Fruit fly (Drosophila melanogaster) whole organism, wandering third instar larva: ENCODE results near the gene His2Av.

Source experiments
- Abd-B ChIP-seq: fragments of >200 bp; optimal IDR thresholded peaks from 2 replicates; lab custom pipeline; 2017; ENCODE audit warnings: missing biosample characterization, missing genetic modification characterization
- CG32264 ChIP-seq: fragments of 200-800 bp; sonication (Bioruptor generic); optimal IDR thresholded peaks from 2 replicates; lab custom pipeline; 2016; ENCODE audit warnings: missing biosample characterization, missing genetic modification characterization
- CG9705 ChIP-seq: fragments of 200-800 bp; sonication (Bioruptor generic); optimal IDR thresholded peaks from 2 replicates; lab custom pipeline; 2018; ENCODE audit warnings: missing biosample characterization, mild to moderate bottlenecking, missing genetic modification characterization
- CrebA ChIP-seq: fragments of 200-800 bp; sonication (Bioruptor generic); optimal IDR thresholded peaks from 2 replicates; lab custom pipeline; 2016; ENCODE audit warnings: missing biosample characterization, mild to moderate bottlenecking, missing genetic modification characterization, borderline replicate concordance
- Dfd ChIP-seq: fragments of >200 bp; optimal IDR thresholded peaks from 2 replicates; lab custom pipeline; 2017; ENCODE audit warnings: missing biosample characterization, missing genetic modification characterization
- Dif ChIP-seq: fragments of 200-275, 200-300 bp; sonication (Bioruptor generic); optimal IDR thresholded peaks from 2 replicates; lab custom pipeline; 2018; ENCODE audit warnings: missing biosample characterization, missing genetic modification characterization; ENCODE audit not compliant: partially characterized antibody
- HLH106 ChIP-seq: fragments of 200-800 bp; optimal IDR thresholded peaks from 3 replicates; lab custom pipeline; 2019; ENCODE audit warnings: missing biosample characterization, mild to moderate bottlenecking, missing genetic modification characterization, moderate library complexity
- Hnf4 ChIP-seq: fragments of 200-800 bp; sonication (Bioruptor generic); optimal IDR thresholded peaks from 2 replicates; lab custom pipeline; 2016; ENCODE audit warnings: missing biosample characterization, mild to moderate bottlenecking, missing genetic modification characterization
- Hr83 ChIP-seq: fragments of 200-300 bp; sonication (Bioruptor generic); optimal IDR thresholded peaks from 2 replicates; lab custom pipeline; 2016; ENCODE audit warnings: missing biosample characterization, mild to moderate bottlenecking, missing genetic modification characterization, moderate library complexity; ENCODE audit not compliant: poor library complexity, severe bottlenecking
- Mio ChIP-seq: sonication (Bioruptor generic); optimal IDR thresholded peaks from 2 replicates; lab custom pipeline; 2016; ENCODE audit warnings: missing biosample characterization, missing genetic modification characterization
- Myc ChIP-seq: fragments of >200 bp; optimal IDR thresholded peaks from 2 replicates; lab custom pipeline; 2017
- N ChIP-seq: fragments of >200 bp; optimal IDR thresholded peaks from 2 replicates; lab custom pipeline; 2018; ENCODE audit warnings: missing biosample characterization, missing external identifiers, missing genetic modification characterization
- OdsH ChIP-seq: fragments of 200-800 bp; sonication (Bioruptor generic); optimal IDR thresholded peaks from 2 replicates; lab custom pipeline; 2016; ENCODE audit warnings: missing biosample characterization, mild to moderate bottlenecking, missing genetic modification characterization
- Rel ChIP-seq, 2 experiments: fragments of 200-800 bp; sonication (Bioruptor generic) in 1 of 2; optimal IDR thresholded peaks; 2 replicates in 1 of 2; 3 replicates in 1 of 2; lab custom pipeline; 2016 to 2019; ENCODE audit warnings: mild to moderate bottlenecking in 2 of 2, missing biosample characterization in 2 of 2, missing genetic modification characterization in 2 of 2, moderate library complexity in 1 of 2
- Sp1 ChIP-seq: fragments of 200-800 bp; sonication (Bioruptor generic); optimal IDR thresholded peaks from 3 replicates; lab custom pipeline; 2019; ENCODE audit warnings: missing biosample characterization, mild to moderate bottlenecking, missing genetic modification characterization, moderate library complexity
- Vsx2 ChIP-seq: fragments of 200-300, 225-300 bp; sonication (Bioruptor generic); optimal IDR thresholded peaks from 2 replicates; lab custom pipeline; 2018; ENCODE audit warnings: missing biosample characterization, missing genetic modification characterization; ENCODE audit not compliant: partially characterized antibody
- br ChIP-seq: fragments of 200-800 bp; sonication (Bioruptor generic); optimal IDR thresholded peaks from 2 replicates; lab custom pipeline; 2016; ENCODE audit warnings: missing biosample characterization, missing genetic modification characterization
- brk ChIP-seq: fragments of 200-800 bp; sonication (Bioruptor generic); optimal IDR thresholded peaks from 2 replicates; lab custom pipeline; 2016; ENCODE audit warnings: missing biosample characterization, mild to moderate bottlenecking, missing genetic modification characterization
- dmrt93B ChIP-seq: fragments of 200-800 bp; sonication (Bioruptor generic); optimal IDR thresholded peaks from 2 replicates; lab custom pipeline; 2018; ENCODE audit warnings: missing biosample characterization, mild to moderate bottlenecking, missing genetic modification characterization
- dsf ChIP-seq: sonication (Bioruptor generic); optimal IDR thresholded peaks from 2 replicates; lab custom pipeline; 2016; ENCODE audit warnings: missing biosample characterization, missing genetic modification characterization, borderline replicate concordance
- ey ChIP-seq: fragments of 200-800 bp; sonication (Bioruptor generic); optimal IDR thresholded peaks from 2 replicates; lab custom pipeline; 2016; ENCODE audit warnings: missing biosample characterization, missing genetic modification characterization
- foxo ChIP-seq, 2 experiments: fragments of 200-800 bp; sonication (Bioruptor generic); optimal IDR thresholded peaks; 2 replicates in 1 of 2; 3 replicates in 1 of 2; lab custom pipeline; 2016 to 2017; ENCODE audit warnings: missing biosample characterization in 2 of 2, missing genetic modification characterization in 2 of 2
- fru ChIP-seq: fragments of 200-800 bp; sonication (Bioruptor generic); optimal IDR thresholded peaks from 3 replicates; lab custom pipeline; 2016; ENCODE audit warnings: missing biosample characterization, mild to moderate bottlenecking, missing genetic modification characterization
- h ChIP-seq: fragments of 200-800 bp; sonication (Bioruptor generic); optimal IDR thresholded peaks from 3 replicates; lab custom pipeline; 2016; ENCODE audit warnings: missing biosample characterization, mild to moderate bottlenecking, missing genetic modification characterization
- jim ChIP-seq: fragments of 175-275, 200-325 bp; sonication (Bioruptor generic); optimal IDR thresholded peaks from 2 replicates; lab custom pipeline; 2016; ENCODE audit warnings: missing biosample characterization, mild to moderate bottlenecking, missing genetic modification characterization
- lola ChIP-seq: fragments of >200 bp; optimal IDR thresholded peaks from 2 replicates; lab custom pipeline; 2017; ENCODE audit warnings: missing biosample characterization, missing genetic modification characterization
- pan ChIP-seq: fragments of >200 bp; optimal IDR thresholded peaks from 2 replicates; lab custom pipeline; 2017
- psq ChIP-seq: fragments of 200-800 bp; sonication (Bioruptor generic); optimal IDR thresholded peaks from 3 replicates; lab custom pipeline; 2017; ENCODE audit warnings: missing biosample characterization, mild to moderate bottlenecking, missing genetic modification characterization, moderate library complexity
- rgr ChIP-seq: fragments of 200-800 bp; sonication (Bioruptor generic); optimal IDR thresholded peaks from 3 replicates; lab custom pipeline; 2016; ENCODE audit warnings: missing biosample characterization, mild to moderate bottlenecking, missing genetic modification characterization
- sage ChIP-seq: fragments of 200-800 bp; sonication (Bioruptor generic); optimal IDR thresholded peaks from 2 replicates; lab custom pipeline; 2016; ENCODE audit warnings: missing biosample characterization, mild to moderate bottlenecking, missing genetic modification characterization
- usp ChIP-seq: fragments of >200 bp; optimal IDR thresholded peaks from 2 replicates; lab custom pipeline; 2017; ENCODE audit warnings: missing biosample characterization, missing genetic modification characterization
- woc ChIP-seq: sonication (Bioruptor generic); optimal IDR thresholded peaks from 2 replicates; lab custom pipeline; 2016; ENCODE audit warnings: missing biosample characterization, mild to moderate bottlenecking, missing genetic modification characterization

The His2Av gene

DNA sequence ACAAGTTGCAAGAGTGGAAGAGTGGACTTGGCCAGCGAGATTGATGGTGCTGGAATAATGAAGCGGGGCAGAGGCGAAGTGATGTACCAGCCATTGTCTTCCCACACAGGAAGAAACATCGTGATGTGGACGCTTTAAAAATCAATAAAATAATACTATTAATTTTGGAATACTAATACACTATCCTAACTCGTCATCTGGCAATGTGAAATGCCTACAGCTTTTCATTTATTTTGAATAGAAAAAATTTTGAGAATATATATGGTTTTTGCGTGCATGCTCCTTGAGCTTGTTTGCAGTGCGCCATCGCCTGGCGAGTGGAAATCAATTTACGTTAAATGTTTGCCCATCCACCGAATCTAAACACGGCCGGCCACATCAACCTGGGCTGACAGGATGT is 34.9 kb upstream of the His2Av start:
- TF ChIP-seq brk (GFP tag; lab: Kevin White, UChicago) (no peak), br (GFP tag; lab: Kevin White, UChicago) (no peak), psq (no peak), foxo (GFP tag; optimal IDR thresholded peaks at IDR 0.05; lab: Kevin White, UChicago) (peak in 1 of 2 experiments; percentile 5), rgr (no peak), Myc (lab: Kevin White, UChicago) (no peak)

DNA sequence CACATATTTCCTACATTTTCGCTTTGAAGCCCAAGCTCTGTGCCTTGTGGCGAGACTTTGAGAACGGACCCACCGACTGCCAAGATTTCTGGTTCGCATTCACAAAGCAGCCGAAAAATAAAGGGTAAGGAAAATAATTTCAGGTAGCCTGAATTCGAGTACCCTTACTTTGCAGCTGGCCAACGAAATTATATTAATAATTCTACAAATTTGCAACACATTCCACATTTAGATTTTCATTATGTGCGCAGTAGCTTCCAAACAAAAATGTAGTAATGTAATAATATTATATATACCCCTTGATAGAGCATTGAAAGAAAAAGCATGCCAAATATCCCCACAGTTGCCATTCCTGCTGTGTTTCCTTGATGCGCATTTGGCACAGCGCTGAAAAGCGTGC is 20.3 kb upstream of the His2Av start:
- TF ChIP-seq brk (GFP tag; lab: Kevin White, UChicago) (no peak), lola (GFP tag; lab: Kevin White, UChicago) (no peak), dsf (GFP tag; lab: Kevin White, UChicago) (no peak), HLH106 (tag; lab: Kevin White, UChicago) (peak; percentile 17), jim (GFP tag; lab: Kevin White, UChicago) (no peak), woc (no peak), Sp1 (GFP tag; lab: Kevin White, UChicago) (no peak), OdsH (GFP tag; lab: Kevin White, UChicago) (no peak), sage (GFP tag; lab: Kevin White, UChicago) (no peak), CG32264 (no peak), N (no peak), fru (GFP tag; lab: Kevin White, UChicago) (peak; percentile 30), psq (no peak), Hr83 (no peak), Mio (GFP tag; lab: Kevin White, UChicago) (no peak), foxo (GFP tag; optimal IDR thresholded peaks at IDR 0.05; lab: Kevin White, UChicago) (peak in 1 of 2 experiments; percentile 0), Dfd (GFP tag; lab: Kevin White, UChicago) (no peak), usp (GFP tag; lab: Kevin White, UChicago) (no peak), h (no peak), CrebA (GFP tag; lab: Kevin White, UChicago) (no peak), CG9705 (GFP tag; lab: Kevin White, UChicago) (no peak)
- TF ChIP-seq, all 38 proteins: peak for 3

DNA sequence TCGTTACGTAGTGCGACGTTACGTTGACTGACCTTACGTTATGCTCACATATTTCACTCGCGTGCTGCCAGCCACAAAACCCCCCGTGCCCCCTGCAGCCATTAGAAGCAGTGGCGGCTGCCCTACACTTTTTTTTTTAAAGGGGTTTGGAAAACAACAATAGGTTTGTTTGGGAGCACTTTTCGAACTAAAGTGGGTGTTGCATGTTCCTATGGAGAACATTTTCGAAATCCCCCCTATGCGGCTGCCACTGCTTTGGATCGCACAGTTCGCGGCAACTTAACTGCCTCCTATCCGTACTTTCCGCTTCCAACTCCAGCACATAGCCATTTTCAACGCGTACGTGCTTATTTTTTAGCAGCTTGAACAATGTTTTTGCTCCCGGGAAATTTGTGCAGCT is 13.0 kb upstream of the His2Av start:
- TF ChIP-seq fru (GFP tag; lab: Kevin White, UChicago) (peak; percentile 26), rgr (peak; percentile 30), foxo (GFP tag; optimal IDR thresholded peaks at IDR 0.05; lab: Kevin White, UChicago) (peak in 1 of 2 experiments; percentile 52), ey (GFP tag; lab: Kevin White, UChicago) (peak; percentile 13), woc (no peak), Mio (GFP tag; lab: Kevin White, UChicago) (no peak), HLH106 (tag; lab: Kevin White, UChicago) (peak; percentile 3), h (peak; percentile 26)

DNA sequence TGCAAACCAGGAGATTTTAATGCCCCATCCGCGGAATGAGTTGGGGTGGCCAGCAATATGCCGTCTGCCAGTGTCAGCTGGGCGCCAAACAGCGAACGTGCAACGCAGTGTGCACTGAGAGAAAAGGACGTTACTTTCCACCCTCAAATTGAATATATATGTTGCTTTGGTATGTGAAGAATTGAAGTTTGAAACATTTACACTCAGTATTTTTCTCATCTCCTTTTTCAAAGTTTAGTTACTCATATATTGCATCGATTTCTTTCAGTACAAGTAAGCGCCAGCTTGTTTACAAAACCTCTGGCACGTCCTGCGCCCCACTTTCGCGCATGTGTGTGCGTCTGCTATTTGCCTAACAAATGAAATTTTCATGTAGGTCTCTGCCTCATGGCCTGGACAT is 7.5 kb upstream of the His2Av start:
- TF ChIP-seq br (GFP tag; lab: Kevin White, UChicago) (peak; percentile 32), rgr (peak; percentile 50), foxo (GFP tag; optimal IDR thresholded peaks at IDR 0.05; lab: Kevin White, UChicago) (peak in 1 of 2 experiments; percentile 68), pan (no peak), Abd-B (GFP tag; lab: Kevin White, UChicago) (no peak), jim (GFP tag; lab: Kevin White, UChicago) (no peak), N (no peak), CG32264 (no peak), usp (GFP tag; lab: Kevin White, UChicago) (no peak), Sp1 (GFP tag; lab: Kevin White, UChicago) (peak; percentile 70), ey (GFP tag; lab: Kevin White, UChicago) (peak; percentile 42), h (peak; percentile 67), HLH106 (tag; lab: Kevin White, UChicago) (peak; percentile 71), psq (peak; percentile 14), woc (peak; percentile 4), dmrt93B (GFP tag; lab: Kevin White, UChicago) (no peak), fru (GFP tag; lab: Kevin White, UChicago) (peak; percentile 84), Hr83 (no peak), OdsH (GFP tag; lab: Kevin White, UChicago) (peak; percentile 32), Hnf4 (peak; percentile 40)

DNA sequence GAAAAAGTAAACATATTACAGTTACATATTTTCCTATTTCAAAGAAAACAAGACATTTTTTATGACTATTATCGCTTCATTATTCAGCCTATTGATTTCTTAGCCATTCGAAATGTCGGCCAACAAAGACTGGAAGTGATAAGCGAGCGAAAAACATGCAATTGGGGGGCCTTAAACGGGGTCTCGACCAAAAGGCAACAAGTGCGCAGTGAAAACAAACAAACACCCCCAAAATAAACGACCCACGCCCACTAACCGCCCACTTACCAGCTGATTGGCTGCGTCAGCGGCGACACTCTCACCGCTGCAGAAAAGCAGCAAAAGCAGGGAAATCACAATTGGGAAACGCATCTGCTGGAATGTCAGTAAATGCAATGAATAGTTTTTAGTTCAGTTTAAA is 4.5 kb upstream of the His2Av start:
- TF ChIP-seq Vsx2 (GFP tag; lab: Kevin White, UChicago): no peak
- no peak for TF ChIP-seq psq
- no peak for TF ChIP-seq Rel (GFP tag; optimal IDR thresholded peaks at IDR 0.05; lab: Kevin White, UChicago)
- TF ChIP-seq Rel (tag; optimal IDR thresholded peaks at IDR 0.05; lab: Kevin White, UChicago): peak; percentile 3
- TF ChIP-seq CG9705 (GFP tag; lab: Kevin White, UChicago): no peak
- peak; percentile 27 for TF ChIP-seq Dif (GFP tag; lab: Kevin White, UChicago)
- no peak for TF ChIP-seq CrebA (GFP tag; lab: Kevin White, UChicago)
- TF ChIP-seq h: peak; percentile 40
- no peak for TF ChIP-seq rgr
- no peak for TF ChIP-seq foxo (GFP tag; optimal IDR thresholded peaks at IDR 0.05; lab: Kevin White, UChicago)
- peak; percentile 11 for TF ChIP-seq Sp1 (GFP tag; lab: Kevin White, UChicago)
